Worm (Caenorhabditis elegans) whole organism, L4 larva: Measurements from ENCODE around the gene F41C3.2.
A peak's percentile ranks its signal among the peaks of the same experiment; 100 is the strongest.

ENCODE experiments used
- F10B5.3 ChIP-seq: sonication (generic microtip); optimal IDR thresholded peaks from 2 replicates; lab custom pipeline; 2016; ENCODE audit warnings: mild to moderate bottlenecking, missing genetic modification characterization, missing compliant biosample characterization
- F44E2.7 ChIP-seq: fragments of 200-800 bp; sonication (Bioruptor generic); IDR thresholded peaks from 2 replicates; pipeline ENCODE4 v2.1.2; 2022; ENCODE audit warnings: missing genetic modification characterization, missing compliant biosample characterization
- F49E8.2 ChIP-seq: sonication (generic microtip); optimal IDR thresholded peaks from 2 replicates; lab custom pipeline; 2016; ENCODE audit warnings: missing compliant biosample characterization, mild to moderate bottlenecking, missing genetic modification characterization, borderline replicate concordance
- R02D3.7 ChIP-seq: fragments of 150-350 bp; sonication (generic microtip); optimal IDR thresholded peaks from 3 replicates; lab custom pipeline; 2014; ENCODE audit warnings: missing biosample characterization, missing genetic modification characterization
- T26A8.4 ChIP-seq: fragments of 200-800 bp; sonication (Bioruptor generic); IDR thresholded peaks from 2 replicates; pipeline ENCODE4 v1.3.6; 2022; ENCODE audit warnings: missing genetic modification characterization, missing compliant biosample characterization
- Y105C5A.15 ChIP-seq: fragments of 200-800 bp; sonication (Bioruptor generic); IDR thresholded peaks from 2 replicates; pipeline ENCODE4 v1.3.6; 2022; ENCODE audit warnings: missing genetic modification characterization, missing compliant biosample characterization
- Y48G9A.11 ChIP-seq: fragments of 200-800 bp; sonication (Bioruptor generic); IDR thresholded peaks from 2 replicates; pipeline ENCODE4 v1.3.6; 2022; ENCODE audit warnings: missing genetic modification reagents, missing genetic modification characterization, missing compliant biosample characterization
- Y75B8A.6 ChIP-seq: fragments of 200-800 bp; sonication (Bioruptor generic); IDR thresholded peaks from 2 replicates; pipeline ENCODE4 v1.3.6; 2022; ENCODE audit warnings: missing genetic modification reagents, missing genetic modification characterization, missing compliant biosample characterization
- aha-1 ChIP-seq: fragments of 150-350 bp; peaks from one replicate; lab custom pipeline; 2014; ENCODE audit warnings: missing biosample characterization, missing genetic modification characterization
- aly-2 ChIP-seq: sonication (generic microtip); optimal IDR thresholded peaks from 2 replicates; lab custom pipeline; 2018; ENCODE audit warnings: missing biosample characterization, missing genetic modification characterization
- ama-1 ChIP-seq: fragments of 150-350 bp; optimal IDR thresholded peaks from 2 replicates; lab custom pipeline; 2014; ENCODE audit warnings: inconsistent platforms, mixed read lengths
- ceh-32 ChIP-seq: sonication (generic microtip); optimal IDR thresholded peaks from 2 replicates; lab custom pipeline; 2016; ENCODE audit warnings: mild to moderate bottlenecking, missing genetic modification characterization, missing compliant biosample characterization; ENCODE audit not compliant: poor library complexity
- ces-1 ChIP-seq: fragments of 150-350 bp; sonication (generic microtip); optimal IDR thresholded peaks from 4 replicates; lab custom pipeline; 2014; ENCODE audit warnings: missing biosample characterization, missing genetic modification reagents, missing genetic modification characterization
- ctbp-1 ChIP-seq: fragments of 200-800 bp; sonication (Bioruptor generic); IDR thresholded peaks from 2 replicates; pipeline ENCODE4 v1.3.6; 2022; ENCODE audit warnings: missing genetic modification reagents, missing genetic modification characterization, missing compliant biosample characterization
- daf-12 ChIP-seq: fragments of 150-350 bp; optimal IDR thresholded peaks from 2 replicates; lab custom pipeline; 2014; ENCODE audit warnings: missing biosample characterization, missing genetic modification reagents, missing genetic modification characterization
- daf-16 ChIP-seq, 3 experiments: sonication (generic microtip); optimal IDR thresholded peaks; 2 replicates each; lab custom pipeline; 2016 to 2017; ENCODE audit warnings: missing genetic modification characterization in 3 of 3, missing genetic modification reagents in 3 of 3, mild to moderate bottlenecking in 2 of 3, missing compliant biosample characterization in 2 of 3, missing biosample characterization in 1 of 3, moderate library complexity in 1 of 3
- dmd-6 ChIP-seq: fragments of 200-800 bp; sonication (Bioruptor generic); IDR thresholded peaks from 2 replicates; pipeline ENCODE4 v1.3.6; 2022; ENCODE audit warnings: missing genetic modification reagents, missing genetic modification characterization, missing compliant biosample characterization
- dpl-1 ChIP-seq: fragments of 150-350 bp; optimal IDR thresholded peaks from 2 replicates; lab custom pipeline; 2014; ENCODE audit warnings: missing biosample characterization, missing genetic modification reagents, missing genetic modification characterization
- duxl-1 ChIP-seq: sonication (generic microtip); optimal IDR thresholded peaks from 2 replicates; lab custom pipeline; 2016; ENCODE audit warnings: mild to moderate bottlenecking, missing genetic modification characterization, moderate library complexity, missing compliant biosample characterization; ENCODE audit not compliant: poor library complexity
- dve-1 ChIP-seq: sonication (generic microtip); optimal IDR thresholded peaks from 2 replicates; lab custom pipeline; 2017; ENCODE audit warnings: antibody characterized with exemption, mild to moderate bottlenecking, missing genetic modification characterization, missing compliant biosample characterization; ENCODE audit not compliant: insufficient read depth
- egl-27 ChIP-seq: sonication (generic microtip); optimal IDR thresholded peaks from 3 replicates; lab custom pipeline; 2017; ENCODE audit warnings: missing biosample characterization, missing genetic modification reagents, missing genetic modification characterization
- hlh-30 ChIP-seq: sonication (generic microtip); optimal IDR thresholded peaks from 2 replicates; lab custom pipeline; 2017; ENCODE audit warnings: antibody characterized with exemption, mild to moderate bottlenecking, missing genetic modification characterization, missing compliant biosample characterization; ENCODE audit not compliant: insufficient read depth
- hmg-1.1 ChIP-seq: fragments of 200-800 bp; sonication (Bioruptor generic); IDR thresholded peaks from 2 replicates; pipeline ENCODE4 v1.3.6; 2022; ENCODE audit warnings: missing genetic modification reagents, missing genetic modification characterization, missing compliant biosample characterization
- lin-13 ChIP-seq: fragments of 150-350 bp; optimal IDR thresholded peaks from 2 replicates; lab custom pipeline; 2014; ENCODE audit warnings: missing biosample characterization, missing genetic modification reagents, missing genetic modification characterization
- lin-15B ChIP-seq: fragments of 150-350 bp; sonication (generic microtip); optimal IDR thresholded peaks from 3 replicates; lab custom pipeline; 2014; ENCODE audit warnings: missing biosample characterization, missing genetic modification characterization
- lin-38 ChIP-seq: fragments of 200-800 bp; sonication (Bioruptor generic); IDR thresholded peaks from 2 replicates; pipeline ENCODE4 v1.3.6; 2022; ENCODE audit warnings: missing genetic modification reagents, missing genetic modification characterization, missing compliant biosample characterization
- madf-9 ChIP-seq: fragments of 200-800 bp; sonication (Bioruptor generic); conservative IDR thresholded peaks from 2 replicates; pipeline ENCODE4 v1.3.6; 2022; ENCODE audit warnings: missing genetic modification reagents, missing genetic modification characterization, missing compliant biosample characterization
- mdl-1 ChIP-seq, 2 experiments: fragments of 150-350 bp in 1 of 2; sonication (generic microtip) in 1 of 2; optimal IDR thresholded peaks; 2 replicates each; lab custom pipeline; 2014 to 2017; ENCODE audit warnings: missing biosample characterization in 2 of 2, missing genetic modification characterization in 2 of 2
- mep-1 ChIP-seq: fragments of 150-350 bp; sonication (generic microtip); optimal IDR thresholded peaks from 3 replicates; lab custom pipeline; 2014; ENCODE audit warnings: missing biosample characterization, missing genetic modification characterization
- mxl-2 ChIP-seq: fragments of 200-800 bp; sonication (Bioruptor generic); conservative IDR thresholded peaks from 2 replicates; pipeline ENCODE4 v1.3.6; 2022; ENCODE audit warnings: missing genetic modification reagents, missing genetic modification characterization, missing compliant biosample characterization
- nhr-102 ChIP-seq: sonication (generic microtip); optimal IDR thresholded peaks from 2 replicates; lab custom pipeline; 2016; ENCODE audit warnings: mild to moderate bottlenecking, missing genetic modification characterization, moderate library complexity, missing compliant biosample characterization
- nhr-28 ChIP-seq: fragments of 150-350 bp; optimal IDR thresholded peaks from 2 replicates; lab custom pipeline; 2014; ENCODE audit warnings: missing biosample characterization, missing genetic modification characterization
- nhr-41 ChIP-seq: fragments of 200-800 bp; sonication (Bioruptor generic); IDR thresholded peaks from 2 replicates; pipeline ENCODE4 v1.3.6; 2022; ENCODE audit warnings: missing genetic modification reagents, missing genetic modification characterization, missing compliant biosample characterization
- nhr-42 ChIP-seq: fragments of 200-800 bp; sonication (Bioruptor generic); IDR thresholded peaks from 2 replicates; pipeline ENCODE4 v1.3.6; 2022; ENCODE audit warnings: missing genetic modification characterization, missing compliant biosample characterization
- nhr-48 ChIP-seq: sonication (generic microtip); optimal IDR thresholded peaks from 2 replicates; lab custom pipeline; 2016; ENCODE audit warnings: mild to moderate bottlenecking, missing genetic modification characterization, missing compliant biosample characterization
- nhr-76 ChIP-seq: fragments of 150-350 bp; optimal IDR thresholded peaks from 2 replicates; lab custom pipeline; 2014; ENCODE audit warnings: missing biosample characterization, missing genetic modification characterization
- pha-4 ChIP-seq, 2 experiments: fragments of 150-350 bp in 1 of 2; fragments of 200-800 bp in 1 of 2; sonication (Bioruptor generic) in 1 of 2; IDR thresholded peaks in 1 of 2; optimal IDR thresholded peaks in 1 of 2; 2 replicates each; pipeline versions ENCODE4 v1.3.6 to Lab custom; 2014 to 2022; ENCODE audit warnings: missing genetic modification characterization in 2 of 2, missing genetic modification reagents in 2 of 2, missing biosample characterization in 1 of 2, missing compliant biosample characterization in 1 of 2
- php-3 ChIP-seq: fragments of 200-800 bp; sonication (Bioruptor generic); IDR thresholded peaks from 2 replicates; pipeline ENCODE4 v1.3.6; 2022; ENCODE audit warnings: missing genetic modification reagents, missing genetic modification characterization, missing compliant biosample characterization
- rbr-2 ChIP-seq: sonication (generic microtip); optimal IDR thresholded peaks from 2 replicates; lab custom pipeline; 2016; ENCODE audit warnings: missing genotype, missing genetic modification characterization, missing compliant biosample characterization
- spr-1 ChIP-seq: sonication (generic microtip); optimal IDR thresholded peaks from 2 replicates; lab custom pipeline; 2016; ENCODE audit warnings: mild to moderate bottlenecking, missing genetic modification characterization, missing compliant biosample characterization
- tag-97 ChIP-seq: fragments of 200-800 bp; sonication (Bioruptor generic); IDR thresholded peaks from 2 replicates; pipeline ENCODE4 v1.3.6; 2022; ENCODE audit warnings: missing genetic modification characterization, missing compliant biosample characterization
- tra-1 ChIP-seq: fragments of 200-800 bp; sonication (Bioruptor generic); IDR thresholded peaks from 2 replicates; pipeline ENCODE4 v1.3.6; 2022; ENCODE audit warnings: missing genetic modification reagents, missing genetic modification characterization, missing compliant biosample characterization
- unc-130 ChIP-seq: sonication (generic microtip); optimal IDR thresholded peaks from 2 replicates; lab custom pipeline; 2016; ENCODE audit warnings: missing genetic modification reagents, missing genetic modification characterization, missing compliant biosample characterization
- unc-62 ChIP-seq, 3 experiments: fragments of 150-350 bp in 1 of 3; sonication (generic microtip); optimal IDR thresholded peaks in 2 of 3; peaks in 1 of 3; 1 replicate in 1 of 3; 2 replicates in 2 of 3; lab custom pipeline; 2014 to 2017; ENCODE audit warnings: missing biosample characterization in 3 of 3, missing genetic modification characterization in 3 of 3, missing genetic modification reagents in 3 of 3, missing genotype in 1 of 3
- vab-7 ChIP-seq: fragments of 200-800 bp; sonication (Bioruptor generic); IDR thresholded peaks from 2 replicates; pipeline ENCODE4 v1.3.6; 2022; ENCODE audit warnings: missing genetic modification reagents, missing genetic modification characterization, missing compliant biosample characterization
- zfp-2 ChIP-seq: sonication (generic microtip); optimal IDR thresholded peaks from 2 replicates; lab custom pipeline; 2016; ENCODE audit warnings: mild to moderate bottlenecking, missing genetic modification characterization, missing compliant biosample characterization
- ztf-7 ChIP-seq: fragments of 150-350 bp; optimal IDR thresholded peaks from 2 replicates; lab custom pipeline; 2014; ENCODE audit warnings: missing biosample characterization, missing genetic modification characterization

F41C3.2 gene

DNA sequence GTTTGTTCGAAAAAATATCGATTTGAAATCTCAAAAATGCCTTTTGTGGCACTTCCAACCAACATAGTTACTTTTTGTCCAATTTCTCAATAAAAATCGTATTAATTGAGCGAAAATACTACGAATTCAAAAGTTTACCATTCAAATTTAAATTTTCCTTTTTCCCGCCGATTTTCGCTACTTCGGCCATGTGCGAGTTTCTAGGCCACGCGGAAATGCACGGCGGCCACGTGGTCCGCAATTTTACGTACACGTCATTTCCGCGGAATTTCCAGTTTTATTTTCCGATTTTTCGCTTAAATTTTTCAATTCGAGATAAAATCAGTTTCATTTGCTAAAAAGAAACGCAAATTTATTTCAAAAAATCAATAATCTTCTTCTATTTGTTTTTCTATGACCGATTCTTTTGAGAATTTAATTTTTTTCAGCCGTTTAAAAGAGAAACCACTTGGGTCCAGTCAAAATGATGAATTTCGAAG, 9.7 kb upstream of the F41C3.2 start, which contains the start of gene eas-1 (continued):
- TF ChIP-seq dmd-6 (GFP tag; lab: Robert Waterston, UW) (peak; percentile 69), lin-38 (GFP tag; lab: Robert Waterston, UW) (peak; percentile 80), unc-130 (GFP tag; lab: Kevin White, UChicago) (peak; percentile 92), mxl-2 (GFP tag; lab: Robert Waterston, UW) (0 out of 2 replicates have a peak, but pooled peaks have one; percentile 45), nhr-48 (tag; lab: Kevin White, UChicago) (peak; percentile 54), ztf-7 (tag; lab: Kevin White, UChicago) (peak; percentile 8), madf-9 (GFP tag; lab: Robert Waterston, UW) (peak; percentile 71), F44E2.7 (GFP tag; lab: Robert Waterston, UW) (no peak), hlh-30 (tag; lab: Kevin White, UChicago) (peak; percentile 91), php-3 (GFP tag; lab: Robert Waterston, UW) (no peak), Y48G9A.11 (GFP tag; lab: Robert Waterston, UW) (peak; percentile 79), mdl-1 (tag; optimal IDR thresholded peaks at IDR 0.05; lab: Kevin White, UChicago) (peak; percentile 82 to 95), rbr-2 (tag; lab: Kevin White, UChicago) (peak; percentile 56), duxl-1 (peak; percentile 15), unc-62 (GFP tag; optimal IDR thresholded peaks at IDR 0.05 in 1 of 2; lab: Kevin White, UChicago) (peak in 1 of 2 experiments; percentile 87), unc-62 (tag; optimal IDR thresholded peaks at IDR 0.05; lab: Kevin White, UChicago) (no peak), nhr-28 (tag; lab: Kevin White, UChicago) (peak; percentile 45), nhr-102 (peak; percentile 39), dpl-1 (GFP tag; lab: Kevin White, UChicago) (peak; percentile 97), spr-1 (tag; lab: Kevin White, UChicago) (peak; percentile 28), zfp-2 (tag; lab: Kevin White, UChicago) (no peak), F10B5.3 (tag; lab: Kevin White, UChicago) (no peak), lin-13 (GFP tag; lab: Kevin White, UChicago) (peak; percentile 62), tra-1 (GFP tag; lab: Robert Waterston, UW) (peak; percentile 54; the same call in 1 of the 2 replicates), aly-2 (tag; lab: Kevin White, UChicago) (no peak), hmg-1.1 (peak; percentile 66), Y75B8A.6 (GFP tag; lab: Robert Waterston, UW) (no peak), egl-27 (no peak), tag-97 (GFP tag; lab: Robert Waterston, UW) (0 out of 2 replicates have a peak, but pooled peaks have one; percentile 79)

DNA sequence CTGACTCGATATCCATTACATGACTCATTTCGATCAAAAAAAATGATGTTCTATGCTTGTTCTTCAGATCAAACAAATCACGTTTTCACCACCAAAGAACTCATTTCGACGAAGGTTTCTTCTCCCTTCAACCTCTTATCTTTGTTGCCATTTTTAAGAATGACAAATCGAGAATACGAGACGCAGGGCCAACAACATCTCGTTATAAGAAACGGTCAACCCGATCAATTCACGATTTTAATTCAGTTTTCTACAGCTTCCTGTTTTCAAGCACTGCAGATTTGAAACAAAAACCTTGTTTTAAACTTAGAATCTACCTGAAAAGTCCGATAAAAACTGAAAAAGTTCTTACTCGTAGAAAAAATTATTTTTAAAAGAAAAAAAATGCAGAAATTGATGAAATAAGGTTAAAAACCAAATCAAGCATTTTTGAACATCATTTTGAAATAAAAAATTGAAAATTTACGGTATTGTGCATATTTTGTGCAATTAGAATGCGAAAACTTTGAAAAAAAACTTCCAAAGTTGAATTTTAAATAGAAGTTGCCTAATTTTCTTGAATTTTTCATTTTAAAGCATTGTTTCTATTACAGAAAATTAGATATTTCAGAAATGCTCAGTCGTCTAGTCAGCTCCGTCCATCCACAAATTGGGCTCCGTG, 8.1 kb upstream of the F41C3.2 start, which contains the start of gene acs-11:
acs-11 (plus strand) TSS at position 611 of the 661 bp plus-strand sequence.
- no peak for TF ChIP-seq daf-16 (GFP tag; optimal IDR thresholded peaks at IDR 0.05; lab: Kevin White, UChicago)
- TF ChIP-seq daf-16 (tag; optimal IDR thresholded peaks at IDR 0.05; lab: Kevin White, UChicago), result peak; percentile 60
- TF ChIP-seq F49E8.2 (tag; lab: Kevin White, UChicago), result no peak
- no peak for TF ChIP-seq daf-12 (tag; lab: Kevin White, UChicago)
- no peak for TF ChIP-seq nhr-76
- peak; percentile 57 for TF ChIP-seq ama-1 (lab: Kevin White, UChicago)
- TF ChIP-seq ces-1, result no peak
- no peak for TF ChIP-seq vab-7 (GFP tag; lab: Robert Waterston, UW)
- TF ChIP-seq pha-4 (GFP tag; IDR thresholded peaks at IDR 0.05; lab: Robert Waterston, UW), result no peak
- no peak for TF ChIP-seq pha-4 (tag; optimal IDR thresholded peaks at IDR 0.05; lab: Kevin White, UChicago)
- TF ChIP-seq nhr-41 (GFP tag; lab: Robert Waterston, UW), result no peak
- TF ChIP-seq R02D3.7 (tag; lab: Kevin White, UChicago), result no peak
- TF ChIP-seq T26A8.4, result no peak
- no peak for TF ChIP-seq ctbp-1 (GFP tag; lab: Robert Waterston, UW)
- no peak for TF ChIP-seq Y105C5A.15 (GFP tag; lab: Robert Waterston, UW)
- no peak for TF ChIP-seq nhr-102
- TF ChIP-seq aha-1 (tag; lab: Kevin White, UChicago), result peak; percentile 49
- no peak for TF ChIP-seq tra-1 (GFP tag; lab: Robert Waterston, UW)
- TF ChIP-seq dve-1 (tag; lab: Kevin White, UChicago), result peak; percentile 48
- TF ChIP-seq F10B5.3 (tag; lab: Kevin White, UChicago), result no peak
- no peak for TF ChIP-seq lin-15B (tag; lab: Kevin White, UChicago)
- no peak for TF ChIP-seq nhr-42 (GFP tag; lab: Robert Waterston, UW)
- TF ChIP-seq ceh-32 (tag; lab: Kevin White, UChicago), result no peak
- TF ChIP-seq mep-1 (tag; lab: Kevin White, UChicago), result no peak
